Fruit fly (Drosophila melanogaster) whole organism, embryonic: Measurements from ENCODE around the gene nxf2.

Source experiments
- Antp ChIP-seq: fragments of 200-800 bp; sonication (Bioruptor generic); optimal IDR thresholded peaks from 3 replicates; lab custom pipeline; 2016; ENCODE audit warnings: missing biosample characterization, missing genetic modification characterization
- Asciz ChIP-seq: fragments of 200-800 bp; sonication (Bioruptor generic); optimal IDR thresholded peaks from 2 replicates; lab custom pipeline; 2017; ENCODE audit warnings: missing biosample characterization, mild to moderate bottlenecking, missing genetic modification characterization, missing genetic modification reagents
- CG10274 ChIP-seq: fragments of 200-800 bp; sonication (Bioruptor generic); optimal IDR thresholded peaks from 3 replicates; lab custom pipeline; 2017; ENCODE audit warnings: missing biosample characterization, mild to moderate bottlenecking, missing genetic modification characterization
- CG10431 ChIP-seq: fragments of 200-800 bp; sonication (Bioruptor generic); optimal IDR thresholded peaks from 3 replicates; lab custom pipeline; 2018; ENCODE audit warnings: missing biosample characterization, mild to moderate bottlenecking, missing genetic modification characterization
- CG11247 ChIP-seq: fragments of 200-800 bp; sonication (Bioruptor generic); IDR thresholded peaks from 2 replicates; pipeline ENCODE4 v1.3.6; 2022; ENCODE audit warnings: missing biosample characterization, missing genetic modification characterization
- CG11695 ChIP-seq: fragments of 200-800 bp; sonication (Bioruptor generic); IDR thresholded peaks from 3 replicates; pipeline ENCODE4 v1.3.6; 2022; ENCODE audit warnings: missing biosample characterization, missing genetic modification characterization
- CG14014 ChIP-seq: fragments of 200-800 bp; sonication (Bioruptor generic); IDR thresholded peaks from 2 replicates; pipeline ENCODE4 v1.3.6; 2022; ENCODE audit warnings: missing biosample characterization, missing genetic modification characterization
- CG14441 ChIP-seq: fragments of 200-800 bp; sonication (Bioruptor generic); IDR thresholded peaks from 2 replicates; pipeline ENCODE4 v1.3.6; 2022; ENCODE audit warnings: missing biosample characterization, missing genetic modification characterization
- CG15514 ChIP-seq: fragments of 200-800 bp; sonication (Bioruptor generic); optimal IDR thresholded peaks from 3 replicates; lab custom pipeline; 2017; ENCODE audit warnings: missing biosample characterization, missing genetic modification characterization, mild to moderate bottlenecking, moderate library complexity, missing genetic modification reagents
- CG17359 ChIP-seq: fragments of 200-800 bp; sonication (Bioruptor generic); optimal IDR thresholded peaks from 3 replicates; lab custom pipeline; 2018; ENCODE audit warnings: missing biosample characterization, mild to moderate bottlenecking, missing genetic modification characterization, moderate library complexity
- CG17568 ChIP-seq: fragments of 200-800 bp; sonication (Bioruptor generic); optimal IDR thresholded peaks from 2 replicates; lab custom pipeline; 2018; ENCODE audit warnings: missing biosample characterization, mild to moderate bottlenecking, missing genetic modification characterization, moderate library complexity
- CG17829 ChIP-seq: fragments of 200-800 bp; optimal IDR thresholded peaks from 2 replicates; lab custom pipeline; 2019; ENCODE audit warnings: missing biosample characterization, mild to moderate bottlenecking, missing genetic modification characterization, moderate library complexity
- CG2199 ChIP-seq: fragments of 200-800 bp; sonication (Bioruptor generic); IDR thresholded peaks from 3 replicates; pipeline ENCODE4 v1.3.6; 2022; ENCODE audit warnings: missing biosample characterization, missing genetic modification characterization
- CG2678 ChIP-seq: fragments of 200-800 bp; sonication (Bioruptor generic); optimal IDR thresholded peaks from 3 replicates; lab custom pipeline; 2019; ENCODE audit warnings: missing biosample characterization, mild to moderate bottlenecking, missing genetic modification characterization, moderate library complexity
- CG31441 ChIP-seq: fragments of 200-800 bp; sonication (Bioruptor generic); IDR thresholded peaks from 2 replicates; pipeline ENCODE4 v1.3.6; 2022; ENCODE audit warnings: missing biosample characterization, missing genetic modification characterization
- CG33557 ChIP-seq: fragments of 200-800 bp; sonication (Bioruptor generic); optimal IDR thresholded peaks from 2 replicates; lab custom pipeline; 2019; ENCODE audit warnings: missing biosample characterization, mild to moderate bottlenecking, missing genetic modification characterization, moderate library complexity
- CG3407 ChIP-seq: fragments of 200-800 bp; sonication (Bioruptor generic); optimal IDR thresholded peaks from 2 replicates; lab custom pipeline; 2018; ENCODE audit warnings: missing biosample characterization, mild to moderate bottlenecking, missing genetic modification characterization
- CG3847 ChIP-seq: fragments of 200-800 bp; sonication (Bioruptor generic); IDR thresholded peaks from 2 replicates; pipeline ENCODE4 v1.3.6; 2022; ENCODE audit warnings: missing biosample characterization, missing genetic modification characterization
- CG4424 ChIP-seq: fragments of 200-800 bp; sonication (Bioruptor generic); optimal IDR thresholded peaks from 3 replicates; lab custom pipeline; 2016; ENCODE audit warnings: missing biosample characterization, missing genetic modification characterization
- CG4617 ChIP-seq: fragments of 200-800 bp; sonication (Bioruptor generic); optimal IDR thresholded peaks from 3 replicates; lab custom pipeline; 2016; ENCODE audit warnings: missing biosample characterization, missing genetic modification characterization, borderline replicate concordance
- CG4730 ChIP-seq: fragments of 200-800 bp; sonication (Bioruptor generic); IDR thresholded peaks from 2 replicates; pipeline ENCODE4 v1.3.6; 2022; ENCODE audit warnings: missing biosample characterization, missing genetic modification characterization
- CG4820 ChIP-seq: fragments of 200-800 bp; sonication (Bioruptor generic); optimal IDR thresholded peaks from 3 replicates; lab custom pipeline; 2016; ENCODE audit warnings: missing biosample characterization, missing genetic modification characterization
- CG4854 ChIP-seq: fragments of 200-800 bp; sonication (Bioruptor generic); optimal IDR thresholded peaks from 2 replicates; lab custom pipeline; 2016; ENCODE audit warnings: missing biosample characterization, missing genetic modification characterization, inconsistent platforms
- CG6272 ChIP-seq: fragments of 200-800 bp; sonication (Bioruptor generic); IDR thresholded peaks from 2 replicates; pipeline ENCODE4 v1.3.6; 2022; ENCODE audit warnings: missing biosample characterization, missing genetic modification characterization
- CG6654 ChIP-seq: fragments of 200-800 bp; sonication (Bioruptor generic); optimal IDR thresholded peaks from 2 replicates; lab custom pipeline; 2017; ENCODE audit warnings: missing biosample characterization, mild to moderate bottlenecking, missing genetic modification characterization
- CG6791 ChIP-seq: fragments of 200-800 bp; sonication (Bioruptor generic); IDR thresholded peaks from 3 replicates; pipeline ENCODE4 v1.3.6; 2022; ENCODE audit warnings: missing biosample characterization, missing genetic modification characterization; ENCODE audit not compliant: partially characterized antibody
- CG7271 ChIP-seq: fragments of 200-800 bp; sonication (Bioruptor generic); optimal IDR thresholded peaks from 2 replicates; lab custom pipeline; 2018; ENCODE audit warnings: missing biosample characterization, mild to moderate bottlenecking, missing genetic modification characterization, moderate library complexity
- CG8924 ChIP-seq: fragments of 200-800 bp; optimal IDR thresholded peaks from 3 replicates; lab custom pipeline; 2019; ENCODE audit warnings: missing biosample characterization, mild to moderate bottlenecking, missing genetic modification characterization, moderate library complexity
- E2f2 ChIP-seq: fragments of 200-800 bp; sonication (Bioruptor generic); IDR thresholded peaks from 2 replicates; pipeline ENCODE4 v1.3.6; 2022; ENCODE audit warnings: missing biosample characterization, missing genetic modification characterization
- HLH3B ChIP-seq: fragments of 200-800 bp; sonication (Bioruptor generic); IDR thresholded peaks from 2 replicates; pipeline ENCODE4 v1.3.6; 2022; ENCODE audit warnings: missing biosample characterization, missing genetic modification characterization
- HmgD ChIP-seq: fragments of 200-800 bp; sonication (Bioruptor generic); optimal IDR thresholded peaks from 3 replicates; lab custom pipeline; 2016; ENCODE audit warnings: missing biosample characterization, missing genetic modification characterization
- Hmr ChIP-seq: fragments of 200-800 bp; sonication (Bioruptor generic); optimal IDR thresholded peaks from 3 replicates; lab custom pipeline; 2017; ENCODE audit warnings: mild to moderate bottlenecking, missing biosample characterization, missing genetic modification reagents, missing genetic modification characterization
- Oaz ChIP-seq: fragments of 200-800 bp; sonication (Bioruptor generic); IDR thresholded peaks from 2 replicates; pipeline ENCODE4 v1.3.6; 2022; ENCODE audit warnings: missing biosample characterization, missing genetic modification characterization
- amos ChIP-seq: fragments of 200-800 bp; sonication (Bioruptor generic); IDR thresholded peaks from 2 replicates; pipeline ENCODE4 v1.3.6; 2022; ENCODE audit warnings: missing biosample characterization, missing genetic modification characterization; ENCODE audit not compliant: partially characterized antibody
- ash1 ChIP-seq: fragments of 200-800 bp; sonication (Bioruptor generic); optimal IDR thresholded peaks from 2 replicates; lab custom pipeline; 2018; ENCODE audit warnings: missing biosample characterization, mild to moderate bottlenecking, missing genetic modification characterization
- cad ChIP-seq: fragments of >200 bp; optimal IDR thresholded peaks from 2 replicates; lab custom pipeline; 2017; ENCODE audit warnings: missing biosample characterization, missing genetic modification characterization
- gro ChIP-seq: fragments of 200-800 bp; sonication (Bioruptor generic); optimal IDR thresholded peaks from 2 replicates; lab custom pipeline; 2016; ENCODE audit warnings: missing biosample characterization, missing genetic modification characterization
- ind ChIP-seq: fragments of 200-800 bp; sonication (Bioruptor generic); optimal IDR thresholded peaks from 3 replicates; lab custom pipeline; 2016; ENCODE audit warnings: missing biosample characterization, missing genetic modification characterization
- kay ChIP-seq: fragments of 200-800 bp; sonication (Bioruptor generic); optimal IDR thresholded peaks from 2 replicates; lab custom pipeline; 2016; ENCODE audit warnings: missing biosample characterization, missing genetic modification characterization
- ken ChIP-seq: fragments of 200-800 bp; sonication (Bioruptor generic); IDR thresholded peaks from 3 replicates; pipeline ENCODE4 v1.3.6; 2022; ENCODE audit warnings: missing biosample characterization, missing genetic modification characterization
- lab ChIP-seq: fragments of 200-800 bp; sonication (Bioruptor generic); optimal IDR thresholded peaks from 3 replicates; lab custom pipeline; 2017; ENCODE audit warnings: missing biosample characterization, missing genetic modification characterization, mild to moderate bottlenecking, moderate library complexity, missing genetic modification reagents
- mam ChIP-seq: fragments of 200-800 bp; sonication (Bioruptor generic); optimal IDR thresholded peaks from 3 replicates; lab custom pipeline; 2016; ENCODE audit warnings: missing biosample characterization, missing genetic modification characterization
- nau ChIP-seq: fragments of 200-800 bp; sonication (Bioruptor generic); optimal IDR thresholded peaks from 3 replicates; lab custom pipeline; 2017; ENCODE audit warnings: missing biosample characterization, mild to moderate bottlenecking, missing genetic modification characterization, missing genetic modification reagents
- shn ChIP-seq: fragments of 200-800 bp; sonication (Bioruptor generic); optimal IDR thresholded peaks from 3 replicates; lab custom pipeline; 2016; ENCODE audit warnings: missing biosample characterization, missing genetic modification characterization
- sisA ChIP-seq: fragments of 200-800 bp; sonication (Bioruptor generic); IDR thresholded peaks from 2 replicates; pipeline ENCODE4 v1.3.6; 2022; ENCODE audit warnings: missing biosample characterization, missing genetic modification characterization
- ssp ChIP-seq: fragments of 200-800 bp; sonication (Bioruptor generic); IDR thresholded peaks from 2 replicates; pipeline ENCODE4 v1.3.6; 2022; ENCODE audit warnings: missing biosample characterization, missing genetic modification characterization
- vfl ChIP-seq: fragments of 200-800 bp; sonication (Bioruptor generic); optimal IDR thresholded peaks from 2 replicates; lab custom pipeline; 2016; ENCODE audit warnings: missing biosample characterization, missing genetic modification characterization
- vnd ChIP-seq: fragments of 200-800 bp; sonication (Bioruptor generic); IDR thresholded peaks from 3 replicates; pipeline ENCODE4 v1.3.6; 2022; ENCODE audit warnings: missing biosample characterization, missing genetic modification characterization; ENCODE audit not compliant: partially characterized antibody
- wek ChIP-seq: fragments of 200-800 bp; sonication (Bioruptor generic); optimal IDR thresholded peaks from 3 replicates; lab custom pipeline; 2018; ENCODE audit warnings: missing biosample characterization, mild to moderate bottlenecking, missing genetic modification characterization, moderate library complexity
- z ChIP-seq: fragments of 200-800 bp; sonication (Bioruptor generic); IDR thresholded peaks from 3 replicates; pipeline ENCODE4 v1.3.6; 2022; ENCODE audit warnings: missing biosample characterization, missing genetic modification characterization

nxf2 gene

DNA sequence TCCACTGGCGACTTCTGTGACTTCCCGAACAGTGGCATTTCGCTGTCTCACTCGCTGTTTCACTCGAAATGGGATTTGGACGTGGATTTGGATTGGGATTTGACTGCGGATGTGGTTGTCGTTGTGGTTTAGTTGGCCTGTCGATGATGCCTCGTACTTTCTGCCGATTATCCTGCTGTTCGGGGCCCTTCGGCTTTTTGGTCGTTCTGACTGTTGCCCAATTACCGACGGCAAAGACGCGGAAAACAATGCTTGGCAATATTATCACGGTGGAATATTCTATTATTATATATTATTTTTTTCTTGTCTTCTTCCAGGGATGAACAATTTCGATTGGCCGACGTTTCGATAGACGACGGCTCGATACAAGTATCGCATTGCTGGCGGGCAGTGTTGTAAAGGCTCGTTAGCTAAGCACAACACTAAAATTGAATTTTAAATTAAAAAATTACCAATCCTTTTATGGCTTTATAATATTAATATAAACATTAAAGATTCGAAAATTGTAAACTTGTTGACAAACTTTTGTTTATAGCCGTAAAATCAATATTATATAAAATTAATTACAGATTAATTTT is 35.1 kb upstream of the nxf2 start, which contains the start of gene Mo25 (continued):
- TF ChIP-seq E2f2 (GFP tag; lab: Robert Waterston, UW) (peak; percentile 86), vfl (GFP tag; lab: Kevin White, UChicago) (peak; percentile 32), CG14014 (GFP tag; lab: Robert Waterston, UW) (peak; percentile 13; the same call in 1 of the 2 replicates), CG4617 (peak; percentile 75), CG15514 (GFP tag; lab: Kevin White, UChicago) (peak; percentile 65), CG4854 (GFP tag; lab: Kevin White, UChicago) (no peak), amos (GFP tag; lab: Robert Waterston, UW) (peak; percentile 86), gro (GFP tag; lab: Kevin White, UChicago) (no peak), nau (no peak), ssp (peak; percentile 29; the same call in 1 of the 2 replicates), CG6654 (GFP tag; lab: Kevin White, UChicago) (no peak), CG4424 (GFP tag; lab: Kevin White, UChicago) (peak; percentile 52), ash1 (GFP tag; lab: Kevin White, UChicago) (no peak), ken (GFP tag; lab: Robert Waterston, UW) (no peak), CG11247 (GFP tag; lab: Robert Waterston, UW) (peak; percentile 35; the same call in 1 of the 2 replicates), CG10274 (GFP tag; lab: Kevin White, UChicago) (no peak), HmgD (GFP tag; lab: Kevin White, UChicago) (no peak), CG7271 (tag; lab: Kevin White, UChicago) (no peak), CG17359 (tag; lab: Kevin White, UChicago) (peak; percentile 29), CG14441 (GFP tag; lab: Robert Waterston, UW) (no peak), CG17568 (GFP tag; lab: Kevin White, UChicago) (no peak), CG8924 (tag; lab: Kevin White, UChicago) (peak; percentile 51), CG6272 (peak; percentile 26; the same call in 1 of the 2 replicates), CG2199 (GFP tag; lab: Robert Waterston, UW) (no peak), lab (GFP tag; lab: Kevin White, UChicago) (no peak), CG17829 (tag; lab: Kevin White, UChicago) (peak; percentile 56), kay (GFP tag; lab: Kevin White, UChicago) (no peak), vnd (GFP tag; lab: Robert Waterston, UW) (peak; percentile 60; the same call in 2 of the 3 replicates), shn (GFP tag; lab: Kevin White, UChicago) (no peak), ind (GFP tag; lab: Kevin White, UChicago) (peak; percentile 40), CG31441 (peak; percentile 36; the same call in 1 of the 2 replicates), CG10431 (peak; percentile 26), CG6791 (peak; percentile 76), Antp (GFP tag; lab: Kevin White, UChicago) (no peak), HLH3B (GFP tag; lab: Robert Waterston, UW) (peak; percentile 32; the same call in 1 of the 2 replicates), Oaz (no peak), Asciz (peak; percentile 33), CG4730 (GFP tag; lab: Robert Waterston, UW) (no peak), CG4820 (GFP tag; lab: Kevin White, UChicago) (peak; percentile 14), z (GFP tag; lab: Robert Waterston, UW) (no peak), CG2678 (tag; lab: Kevin White, UChicago) (no peak), CG3847 (GFP tag; lab: Robert Waterston, UW) (peak; percentile 71), CG33557 (no peak), Hmr (GFP tag; lab: Kevin White, UChicago) (peak; percentile 52), wek (no peak), cad (GFP tag; lab: Kevin White, UChicago) (no peak), CG3407 (no peak), mam (GFP tag; lab: Kevin White, UChicago) (peak; percentile 7), CG11695 (GFP tag; lab: Robert Waterston, UW) (no peak), sisA (no peak)
